Fruit fly (Drosophila melanogaster) whole organism, embryonic: Measurements from ENCODE around the gene RIOK2.
A peak's percentile ranks its signal among the peaks of the same experiment; 100 is the strongest.

Source experiments
- B-H2 ChIP-seq: fragments of 200-800 bp; sonication (Bioruptor generic); optimal IDR thresholded peaks from 2 replicates; lab custom pipeline; 2018; ENCODE audit warnings: missing biosample characterization, mild to moderate bottlenecking, missing genetic modification characterization
- Bteb2 ChIP-seq: fragments of 200-800 bp; sonication (Bioruptor generic); optimal IDR thresholded peaks from 2 replicates; lab custom pipeline; 2016; ENCODE audit warnings: missing biosample characterization, missing genetic modification characterization
- CG10147 ChIP-seq: fragments of 200-800 bp; sonication (Bioruptor generic); optimal IDR thresholded peaks from 2 replicates; lab custom pipeline; 2019; ENCODE audit warnings: missing biosample characterization, mild to moderate bottlenecking, missing genetic modification characterization, moderate library complexity
- CG10267 ChIP-seq: fragments of 200-800 bp; sonication (Bioruptor generic); optimal IDR thresholded peaks from 2 replicates; lab custom pipeline; 2018; ENCODE audit warnings: missing biosample characterization, mild to moderate bottlenecking, missing genetic modification characterization, moderate library complexity
- CG10431 ChIP-seq: fragments of 200-800 bp; sonication (Bioruptor generic); optimal IDR thresholded peaks from 3 replicates; lab custom pipeline; 2018; ENCODE audit warnings: missing biosample characterization, mild to moderate bottlenecking, missing genetic modification characterization
- CG10565 ChIP-seq: fragments of 200-800 bp; sonication (Bioruptor generic); optimal IDR thresholded peaks from 3 replicates; lab custom pipeline; 2016; ENCODE audit warnings: missing biosample characterization, mild to moderate bottlenecking, missing genetic modification characterization
- CG12236 ChIP-seq: fragments of 200-800 bp; sonication (Bioruptor generic); optimal IDR thresholded peaks from 2 replicates; lab custom pipeline; 2016; ENCODE audit warnings: missing biosample characterization, missing genetic modification characterization
- CG15073 ChIP-seq: fragments of 200-800 bp; sonication (Bioruptor generic); optimal IDR thresholded peaks from 2 replicates; lab custom pipeline; 2016; ENCODE audit warnings: missing biosample characterization, missing genetic modification characterization
- CG15479 ChIP-seq: fragments of 200-800 bp; sonication (Bioruptor generic); optimal IDR thresholded peaks from 3 replicates; lab custom pipeline; 2019; ENCODE audit warnings: missing biosample characterization, mild to moderate bottlenecking, missing genetic modification characterization, moderate library complexity
- CG15514 ChIP-seq: fragments of 200-800 bp; sonication (Bioruptor generic); optimal IDR thresholded peaks from 3 replicates; lab custom pipeline; 2017; ENCODE audit warnings: missing biosample characterization, missing genetic modification characterization, mild to moderate bottlenecking, moderate library complexity, missing genetic modification reagents
- CG15601 ChIP-seq: fragments of 200-800 bp; sonication (Bioruptor generic); optimal IDR thresholded peaks from 3 replicates; lab custom pipeline; 2019; ENCODE audit warnings: missing biosample characterization, mild to moderate bottlenecking, missing genetic modification characterization, moderate library complexity
- CG17361 ChIP-seq: fragments of 200-800 bp; sonication (Bioruptor generic); IDR thresholded peaks from 3 replicates; pipeline ENCODE4 v1.3.6; 2022; ENCODE audit warnings: missing biosample characterization, missing genetic modification characterization
- CG17612 ChIP-seq: fragments of 200-800 bp; sonication (Bioruptor generic); IDR thresholded peaks from 2 replicates; pipeline ENCODE4 v1.3.6; 2022; ENCODE audit warnings: missing biosample characterization, missing genetic modification characterization
- CG1832 ChIP-seq: fragments of 200-800 bp; sonication (Bioruptor generic); optimal IDR thresholded peaks from 2 replicates; lab custom pipeline; 2017; ENCODE audit warnings: missing biosample characterization, mild to moderate bottlenecking, missing genetic modification characterization, inconsistent platforms
- CG18619 ChIP-seq: fragments of 200-800 bp; sonication (Bioruptor generic); optimal IDR thresholded peaks from 3 replicates; lab custom pipeline; 2017; ENCODE audit warnings: missing biosample characterization, mild to moderate bottlenecking, missing genetic modification characterization
- CG2678 ChIP-seq: fragments of 200-800 bp; sonication (Bioruptor generic); optimal IDR thresholded peaks from 3 replicates; lab custom pipeline; 2019; ENCODE audit warnings: missing biosample characterization, mild to moderate bottlenecking, missing genetic modification characterization, moderate library complexity
- CG31224 ChIP-seq: fragments of 200-800 bp; sonication (Bioruptor generic); IDR thresholded peaks from 2 replicates; pipeline ENCODE4 v1.3.6; 2022; ENCODE audit warnings: missing biosample characterization, missing genetic modification characterization
- CG32532 ChIP-seq: fragments of 200-800 bp; sonication (Bioruptor generic); IDR thresholded peaks from 2 replicates; pipeline ENCODE4 v1.3.6; 2022; ENCODE audit warnings: missing biosample characterization, missing genetic modification characterization
- CG33557 ChIP-seq: fragments of 200-800 bp; sonication (Bioruptor generic); optimal IDR thresholded peaks from 2 replicates; lab custom pipeline; 2019; ENCODE audit warnings: missing biosample characterization, mild to moderate bottlenecking, missing genetic modification characterization, moderate library complexity
- CG3407 ChIP-seq: fragments of 200-800 bp; sonication (Bioruptor generic); optimal IDR thresholded peaks from 2 replicates; lab custom pipeline; 2018; ENCODE audit warnings: missing biosample characterization, mild to moderate bottlenecking, missing genetic modification characterization
- CG3995 ChIP-seq: fragments of 200-800 bp; sonication (Bioruptor generic); optimal IDR thresholded peaks from 3 replicates; lab custom pipeline; 2016; ENCODE audit warnings: missing biosample characterization, missing genetic modification characterization
- CG4360 ChIP-seq: fragments of 200-800 bp; sonication (Bioruptor generic); IDR thresholded peaks from 2 replicates; pipeline ENCODE4 v1.3.6; 2022; ENCODE audit warnings: missing biosample characterization, missing genetic modification characterization
- CG4424 ChIP-seq: fragments of 200-800 bp; sonication (Bioruptor generic); optimal IDR thresholded peaks from 3 replicates; lab custom pipeline; 2016; ENCODE audit warnings: missing biosample characterization, missing genetic modification characterization
- CG5180 ChIP-seq: fragments of 200-800 bp; sonication (Bioruptor generic); optimal IDR thresholded peaks from 3 replicates; lab custom pipeline; 2017; ENCODE audit warnings: missing biosample characterization, missing genetic modification characterization, mild to moderate bottlenecking, moderate library complexity, missing genetic modification reagents
- CG6813 ChIP-seq: fragments of 200-800 bp; sonication (Bioruptor generic); optimal IDR thresholded peaks from 2 replicates; lab custom pipeline; 2017; ENCODE audit warnings: missing biosample characterization, missing genetic modification characterization, mild to moderate bottlenecking, moderate library complexity, missing genetic modification reagents
- CG8290 ChIP-seq, 3 experiments: fragments of 200-800 bp; sonication (Bioruptor generic); optimal IDR thresholded peaks; 2 replicates each; lab custom pipeline; 2016 to 2019; ENCODE audit warnings: missing biosample characterization in 3 of 3, missing genetic modification characterization in 3 of 3, mild to moderate bottlenecking in 2 of 3, moderate library complexity in 1 of 3
- CG8924 ChIP-seq: fragments of 200-800 bp; optimal IDR thresholded peaks from 3 replicates; lab custom pipeline; 2019; ENCODE audit warnings: missing biosample characterization, mild to moderate bottlenecking, missing genetic modification characterization, moderate library complexity
- CG9876 ChIP-seq: fragments of 200-800 bp; sonication (Bioruptor generic); optimal IDR thresholded peaks from 2 replicates; lab custom pipeline; 2016; ENCODE audit warnings: missing biosample characterization, missing genetic modification characterization
- CHES-1-like ChIP-seq: fragments of 200-800 bp; sonication (Bioruptor generic); optimal IDR thresholded peaks from 2 replicates; lab custom pipeline; 2016; ENCODE audit warnings: missing biosample characterization, missing genetic modification characterization
- CkIIα-i1 ChIP-seq: fragments of 200-800 bp; sonication (Bioruptor generic); IDR thresholded peaks from 2 replicates; pipeline ENCODE4 v1.3.6; 2022; ENCODE audit warnings: missing biosample characterization, missing genetic modification characterization
- Eip74EF ChIP-seq, 2 experiments: fragments of 200-800 bp in 1 of 2; fragments of >200 bp in 1 of 2; sonication (Bioruptor generic) in 1 of 2; optimal IDR thresholded peaks; 2 replicates each; lab custom pipeline; 2017 to 2019; ENCODE audit warnings: missing biosample characterization in 2 of 2, missing genetic modification characterization in 2 of 2, mild to moderate bottlenecking in 1 of 2, moderate library complexity in 1 of 2
- MTF-1 ChIP-seq: fragments of 200-800 bp; sonication (Bioruptor generic); optimal IDR thresholded peaks from 2 replicates; lab custom pipeline; 2018; ENCODE audit warnings: missing biosample characterization, mild to moderate bottlenecking, missing genetic modification characterization, borderline replicate concordance
- NC2α ChIP-seq: fragments of 200-800 bp; sonication (Bioruptor generic); optimal IDR thresholded peaks from 2 replicates; lab custom pipeline; 2016; ENCODE audit warnings: missing biosample characterization, missing genetic modification characterization
- PHDP ChIP-seq: fragments of 200-800 bp; sonication (Bioruptor generic); optimal IDR thresholded peaks from 3 replicates; lab custom pipeline; 2018; ENCODE audit warnings: missing biosample characterization, mild to moderate bottlenecking, missing genetic modification characterization, moderate library complexity
- Ravus ChIP-seq: fragments of 200-800 bp; sonication (Bioruptor generic); IDR thresholded peaks from 2 replicates; pipeline ENCODE4 v1.3.6; 2022; ENCODE audit warnings: missing biosample characterization, missing genetic modification characterization
- bcd ChIP-seq: fragments of 200-800 bp; sonication (Bioruptor generic); optimal IDR thresholded peaks from 2 replicates; lab custom pipeline; 2017; ENCODE audit warnings: missing biosample characterization, mild to moderate bottlenecking, missing genetic modification characterization
- chinmo ChIP-seq: fragments of 200-800 bp; sonication (Bioruptor generic); IDR thresholded peaks from 4 replicates; pipeline ENCODE4 v1.3.6; 2022; ENCODE audit warnings: missing biosample characterization, missing genetic modification characterization; ENCODE audit not compliant: partially characterized antibody
- fu2 ChIP-seq: fragments of 200-800 bp; sonication (Bioruptor generic); optimal IDR thresholded peaks from 2 replicates; lab custom pipeline; 2016; ENCODE audit warnings: missing biosample characterization, missing genetic modification characterization
- luna ChIP-seq: fragments of 200-800 bp; sonication (Bioruptor generic); optimal IDR thresholded peaks from 2 replicates; lab custom pipeline; 2016; ENCODE audit warnings: missing biosample characterization, missing genetic modification characterization
- nom ChIP-seq: fragments of 200-800 bp; sonication (Bioruptor generic); optimal IDR thresholded peaks from 2 replicates; lab custom pipeline; 2017; ENCODE audit warnings: missing biosample characterization, missing genetic modification characterization, mild to moderate bottlenecking, moderate library complexity, missing genetic modification reagents
- oc ChIP-seq: fragments of 200-800 bp; sonication (Bioruptor generic); optimal IDR thresholded peaks from 2 replicates; lab custom pipeline; 2018; ENCODE audit warnings: missing biosample characterization, mild to moderate bottlenecking, missing genetic modification characterization, moderate library complexity
- pb ChIP-seq: fragments of 200-800 bp; sonication (Bioruptor generic); optimal IDR thresholded peaks from 3 replicates; lab custom pipeline; 2016; ENCODE audit warnings: missing biosample characterization, missing genetic modification characterization
- pfk ChIP-seq: fragments of 200-800 bp; sonication (Bioruptor generic); optimal IDR thresholded peaks from 2 replicates; lab custom pipeline; 2018; ENCODE audit warnings: missing biosample characterization, mild to moderate bottlenecking, missing genetic modification characterization, moderate library complexity
- repo ChIP-seq: fragments of 200-800 bp; sonication (Bioruptor generic); optimal IDR thresholded peaks from 2 replicates; lab custom pipeline; 2016; ENCODE audit warnings: missing biosample characterization, missing genetic modification characterization
- run ChIP-seq: fragments of 200-800 bp; sonication (Bioruptor generic); optimal IDR thresholded peaks from 3 replicates; lab custom pipeline; 2018; ENCODE audit warnings: missing biosample characterization, mild to moderate bottlenecking, missing genetic modification characterization
- scrt ChIP-seq: fragments of 200-800 bp; sonication (Bioruptor generic); optimal IDR thresholded peaks from 2 replicates; lab custom pipeline; 2018; ENCODE audit warnings: missing biosample characterization, mild to moderate bottlenecking, missing genetic modification characterization, moderate library complexity
- sd ChIP-seq: fragments of 200-800 bp; sonication (Bioruptor generic); optimal IDR thresholded peaks from 3 replicates; lab custom pipeline; 2018; ENCODE audit warnings: missing biosample characterization, mild to moderate bottlenecking, missing genetic modification characterization, moderate library complexity
- unc-4 ChIP-seq: fragments of 200-800 bp; sonication (Bioruptor generic); IDR thresholded peaks from 2 replicates; pipeline ENCODE4 v1.3.6; 2022; ENCODE audit warnings: missing biosample characterization, missing genetic modification characterization; ENCODE audit not compliant: partially characterized antibody
- zfh2 ChIP-seq: fragments of 200-800 bp; sonication (Bioruptor generic); optimal IDR thresholded peaks from 2 replicates; lab custom pipeline; 2016; ENCODE audit warnings: missing biosample characterization, missing genetic modification characterization

Gene RIOK2

dm6 chr3R:25292864-25293284 lies 27.2 kb downstream of the RIOK2 start, which contains the start of gene CG31098 (continued):
- peak; percentile 11 for TF ChIP-seq CG10147 (GFP tag; lab: Kevin White, UChicago)
- peak; percentile 60 for TF ChIP-seq PHDP (tag; lab: Kevin White, UChicago)
- peak; percentile 26; the same call in 1 of the 2 replicates for TF ChIP-seq CG32532 (GFP tag; lab: Robert Waterston, UW)
- no peak for TF ChIP-seq CG15479 (GFP tag; lab: Kevin White, UChicago)
- TF ChIP-seq CG5180 (GFP tag; lab: Kevin White, UChicago): no peak
- no peak for TF ChIP-seq CG4424 (GFP tag; lab: Kevin White, UChicago)
- TF ChIP-seq CG10431 (GFP tag; lab: Kevin White, UChicago): peak; percentile 26
- no peak for TF ChIP-seq luna
- no peak for TF ChIP-seq Eip74EF (GFP tag; optimal IDR thresholded peaks at IDR 0.05; lab: Kevin White, UChicago)
- TF ChIP-seq repo (GFP tag; lab: Kevin White, UChicago): no peak
- TF ChIP-seq chinmo (GFP tag; lab: Robert Waterston, UW): peak; percentile 81; the same call in 2 of the 4 replicates
- TF ChIP-seq CG3407: no peak
- no peak for TF ChIP-seq CG6813 (GFP tag; lab: Kevin White, UChicago)
- TF ChIP-seq run (tag; lab: Kevin White, UChicago): no peak
- no peak for TF ChIP-seq CG17612 (GFP tag; lab: Robert Waterston, UW)
- no peak for TF ChIP-seq pb (GFP tag; lab: Kevin White, UChicago)
- no peak for TF ChIP-seq oc (tag; lab: Kevin White, UChicago)
- TF ChIP-seq MTF-1 (GFP tag; lab: Kevin White, UChicago): peak; percentile 33
- no peak for TF ChIP-seq Bteb2
- peak; percentile 0 for TF ChIP-seq CG15601 (tag; lab: Kevin White, UChicago)
- peak; percentile 30 for TF ChIP-seq scrt
- TF ChIP-seq Ravus (GFP tag; lab: Robert Waterston, UW): no peak
- TF ChIP-seq CG31224 (GFP tag; lab: Robert Waterston, UW): no peak
- TF ChIP-seq CG10267: no peak
- no peak for TF ChIP-seq CHES-1-like (GFP tag; lab: Kevin White, UChicago)
- no peak for TF ChIP-seq CG10565 (GFP tag; lab: Kevin White, UChicago)
- TF ChIP-seq CG8290 (GFP tag; optimal IDR thresholded peaks at IDR 0.05; lab: Kevin White, UChicago): no peak
- TF ChIP-seq CG8290 (tag; optimal IDR thresholded peaks at IDR 0.05; lab: Kevin White, UChicago): peak in 1 of 2 experiments; percentile 11
- TF ChIP-seq NC2α (GFP tag; lab: Kevin White, UChicago): no peak
- TF ChIP-seq CG15514 (GFP tag; lab: Kevin White, UChicago): peak; percentile 58
- peak; percentile 47 for TF ChIP-seq pfk (GFP tag; lab: Kevin White, UChicago)
- no peak for TF ChIP-seq CG12236 (GFP tag; lab: Kevin White, UChicago)
- TF ChIP-seq nom (GFP tag; lab: Kevin White, UChicago): no peak
- no peak for TF ChIP-seq CG4360 (GFP tag; lab: Robert Waterston, UW)
- peak; percentile 95 for TF ChIP-seq sd (tag; lab: Kevin White, UChicago)
- TF ChIP-seq bcd: no peak
- peak; percentile 72 for TF ChIP-seq CG3995 (GFP tag; lab: Kevin White, UChicago)
- TF ChIP-seq unc-4 (GFP tag; lab: Robert Waterston, UW): peak; percentile 43; the same call in 1 of the 2 replicates
- TF ChIP-seq B-H2 (GFP tag; lab: Kevin White, UChicago): peak; percentile 61
- no peak for TF ChIP-seq CG9876
- TF ChIP-seq CG18619 (GFP tag; lab: Kevin White, UChicago): no peak
- no peak for TF ChIP-seq CG1832 (GFP tag; lab: Kevin White, UChicago)
- TF ChIP-seq CG2678: peak; percentile 54
- no peak for TF ChIP-seq CG33557
- TF ChIP-seq CG8924: no peak
- TF ChIP-seq zfh2: no peak
- TF ChIP-seq CG17361 (GFP tag; lab: Robert Waterston, UW): no peak
- TF ChIP-seq fu2 (GFP tag; lab: Kevin White, UChicago): no peak
- no peak for TF ChIP-seq CG15073 (GFP tag; lab: Kevin White, UChicago)
- TF ChIP-seq CkIIα-i1 (GFP tag; lab: Robert Waterston, UW): no peak
